Worm (Caenorhabditis elegans) whole organism, L3 larva: ENCODE measurements around the gene Y71H2AM.14.

Experiments used
- ceh-82 ChIP-seq: fragments of 150-350 bp; optimal IDR thresholded peaks from 2 replicates; lab custom pipeline; 2014; ENCODE audit warnings: missing biosample characterization, missing genetic modification characterization
- lsy-12 ChIP-seq: sonication (generic microtip); optimal IDR thresholded peaks from 2 replicates; lab custom pipeline; 2016; ENCODE audit warnings: mild to moderate bottlenecking, missing genetic modification characterization, missing compliant biosample characterization
- mdl-1 ChIP-seq: fragments of 150-350 bp; optimal IDR thresholded peaks from 2 replicates; lab custom pipeline; 2014; ENCODE audit warnings: missing biosample characterization, missing genetic modification characterization
- nhr-25 ChIP-seq: sonication (generic microtip); optimal IDR thresholded peaks from 2 replicates; lab custom pipeline; 2017; ENCODE audit warnings: missing biosample characterization, missing genetic modification characterization
- snpc-4 ChIP-seq: fragments of 150-350 bp; optimal IDR thresholded peaks from 2 replicates; lab custom pipeline; 2014; ENCODE audit warnings: missing biosample characterization, missing genetic modification characterization
- ztf-11 ChIP-seq: fragments of 150-350 bp; optimal IDR thresholded peaks from 2 replicates; lab custom pipeline; 2014; ENCODE audit warnings: missing biosample characterization, missing genetic modification characterization

ce11 chrIII:2778655-2779054 is 32.2 kb upstream of the Y71H2AM.14 start, which contains the start of gene laf-1:
- TF ChIP-seq nhr-25 (tag; lab: Kevin White, UChicago) (no peak), ceh-82 (no peak), mdl-1 (tag; lab: Kevin White, UChicago) (no peak), snpc-4 (no peak), lsy-12 (tag; lab: Kevin White, UChicago) (no peak), ztf-11 (tag; lab: Kevin White, UChicago) (no peak)
